Worm (Caenorhabditis elegans): ENCODE measurements around the gene C38D4.7.

The C38D4.7 gene

DNA sequence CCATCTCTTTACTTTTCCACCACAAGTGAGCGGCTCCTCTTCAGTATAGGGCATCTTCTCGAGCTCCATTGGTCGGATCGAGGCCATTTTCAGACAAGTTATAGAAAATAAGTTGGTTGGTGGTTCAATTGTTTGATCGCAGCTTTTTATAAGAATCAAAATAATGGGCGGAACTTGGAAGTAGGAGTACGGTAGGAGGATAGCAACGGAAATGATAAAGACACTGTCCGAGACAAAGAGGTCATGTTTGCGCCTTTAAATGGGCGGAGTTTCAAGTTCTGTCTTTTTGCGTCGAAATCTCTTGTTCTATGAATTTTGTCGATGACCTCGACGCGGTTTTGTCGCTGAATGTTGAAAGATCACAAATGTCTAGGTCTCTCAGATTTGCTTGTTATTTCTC lies 11.0 kb upstream of the C38D4.7 start, which contains the start of gene F26A1.8:
F26A1.8 (minus strand) TSS at position 101 of the 400 bp plus-strand sequence.
- no peak for TF ChIP-seq T26A5.8 (tag; optimal IDR thresholded peaks at IDR 0.05)
- no peak for TF ChIP-seq snpc-3.4 (tag; optimal IDR thresholded peaks at IDR 0.05)
- TF ChIP-seq Y67H2A.10 (GFP tag; conservative IDR thresholded peaks at IDR 0.05), result no peak
- no peak for TF ChIP-seq F39B2.1 (GFP tag; IDR thresholded peaks at IDR 0.05)
- TF ChIP-seq akir-1 (GFP tag; optimal IDR thresholded peaks at IDR 0.05), result no peak
- no peak for TF ChIP-seq mel-28 (tag; optimal IDR thresholded peaks at IDR 0.05; ENCODE audit: borderline replicate concordance)
- no peak for TF ChIP-seq lin-26 (GFP tag; IDR thresholded peaks at IDR 0.05)
- no peak for TF ChIP-seq Y95B8A.8 (GFP tag; IDR thresholded peaks at IDR 0.05)
- TF ChIP-seq atf-7 (tag; optimal IDR thresholded peaks at IDR 0.05), result no peak
- no peak for TF ChIP-seq T07F8.4 (tag; optimal IDR thresholded peaks at IDR 0.05)
- no peak for TF ChIP-seq hlh-26 (GFP tag; conservative IDR thresholded peaks at IDR 0.05)
- TF ChIP-seq xnd-1 (tag; optimal IDR thresholded peaks at IDR 0.05), result no peak
- TF ChIP-seq ztf-18 (tag; optimal IDR thresholded peaks at IDR 0.05), result no peak
- no peak for TF ChIP-seq ztf-22 (GFP tag; optimal IDR thresholded peaks at IDR 0.05)
- TF ChIP-seq ceh-40 (GFP tag; IDR thresholded peaks at IDR 0.05), result no peak
- TF ChIP-seq ceh-91 (GFP tag; IDR thresholded peaks at IDR 0.05), result no peak

DNA sequence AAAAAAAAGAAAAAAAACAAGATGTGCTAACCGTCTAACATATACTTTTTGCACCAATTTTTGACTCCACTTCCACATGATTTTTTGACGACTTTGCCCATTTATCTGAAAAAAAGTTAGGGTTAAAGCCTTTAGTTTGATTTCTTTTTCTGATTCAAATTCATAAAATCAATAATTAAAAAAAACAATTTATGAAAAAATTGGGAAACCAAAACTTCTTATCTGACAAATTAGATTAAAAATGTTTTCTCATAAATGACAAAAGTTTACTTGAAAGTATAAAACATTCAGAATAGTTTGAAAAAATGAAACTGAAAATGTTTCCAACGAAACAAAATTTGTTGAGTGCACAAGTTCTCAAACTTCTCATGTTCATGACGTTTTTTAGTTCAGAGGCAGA lies 8.7 kb upstream of the C38D4.7 start, which contains the start of gene F26A1.7:
F26A1.7 (minus strand) TSS at position 101 of the 400 bp plus-strand sequence.
- no peak for TF ChIP-seq T07F8.4 (tag; optimal IDR thresholded peaks at IDR 0.05)
- TF ChIP-seq nhr-120 (GFP tag; IDR thresholded peaks at IDR 0.05), result no peak
- no peak for TF ChIP-seq nfya-1 (tag; optimal IDR thresholded peaks at IDR 0.05; ENCODE audit: borderline replicate concordance, insufficient read depth)
- no peak for TF ChIP-seq cebp-1 (GFP tag; IDR thresholded peaks at IDR 0.05)
- TF ChIP-seq cebp-1 (tag; optimal IDR thresholded peaks at IDR 0.05), result no peak
- no peak for TF ChIP-seq egl-18 (GFP tag; IDR thresholded peaks at IDR 0.05)
- no peak for TF ChIP-seq Y53G8AR.9 (GFP tag; conservative IDR thresholded peaks at IDR 0.05)
- TF ChIP-seq ets-4 (GFP tag; optimal IDR thresholded peaks at IDR 0.05), result no peak
- no peak for TF ChIP-seq madf-10 (tag; optimal IDR thresholded peaks at IDR 0.05)

DNA sequence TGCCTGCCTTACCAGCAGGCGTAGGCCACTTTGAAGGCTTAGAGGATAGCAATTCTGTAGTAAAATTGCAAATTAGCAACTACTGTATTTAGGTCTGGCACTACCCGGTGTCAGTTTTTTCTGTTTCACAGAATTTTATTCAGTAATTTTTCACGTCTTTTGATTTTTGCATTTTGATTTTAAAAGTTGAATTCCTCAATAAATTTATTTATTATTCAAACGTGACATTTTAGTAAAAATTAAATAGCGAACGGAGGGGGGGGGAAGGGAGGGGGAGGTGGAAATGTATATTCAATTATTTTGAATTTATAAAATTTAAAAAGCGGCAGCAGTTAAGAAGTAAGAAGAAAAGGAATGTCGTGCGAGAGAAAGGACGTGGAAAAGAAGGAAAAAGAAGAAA lies 6.1 kb upstream of the C38D4.7 start, which contains the start of gene F26A1.4:
F26A1.4 (plus strand) TSS at position 301 of the 400 bp plus-strand sequence.
- TF ChIP-seq hmg-20 (GFP tag; IDR thresholded peaks at IDR 0.05), result no peak
- no peak for TF ChIP-seq ceh-100 (GFP tag; IDR thresholded peaks at IDR 0.05)
- no peak for TF ChIP-seq sea-2 (GFP tag; IDR thresholded peaks at IDR 0.05)
- TF ChIP-seq lin-40 (tag; optimal IDR thresholded peaks at IDR 0.05), result no peak
- no peak for TF ChIP-seq egl-18 (GFP tag; IDR thresholded peaks at IDR 0.05)
- TF ChIP-seq somi-1 (GFP tag; optimal IDR thresholded peaks at IDR 0.05), result no peak
- no peak for TF ChIP-seq T26A5.8 (tag; optimal IDR thresholded peaks at IDR 0.05)

DNA sequence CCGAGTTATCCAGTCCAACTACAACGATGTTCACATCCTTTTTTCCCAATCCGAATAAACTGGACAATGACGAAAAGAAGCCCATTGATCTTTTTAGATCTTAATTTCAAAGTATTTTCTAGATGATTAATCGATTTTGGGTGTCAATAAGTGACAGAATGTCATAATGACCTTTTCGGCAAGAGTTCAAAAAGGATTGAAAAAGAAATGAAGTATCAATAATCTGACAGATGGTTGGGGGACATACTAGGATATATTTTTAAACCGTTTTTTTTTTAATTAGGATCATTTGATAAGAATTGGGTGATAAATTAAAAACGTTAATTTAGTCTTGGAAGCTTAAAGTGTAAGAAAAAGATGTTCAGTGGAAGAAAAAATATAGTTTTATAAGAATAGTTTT lies 3.6 kb upstream of the C38D4.7 start, which contains the start of gene arl-6:
arl-6 (minus strand) TSS at position 101 of the 400 bp plus-strand sequence.
- TF ChIP-seq dpl-1 (GFP tag; optimal IDR thresholded peaks at IDR 0.05) (no peak), somi-1 (GFP tag; optimal IDR thresholded peaks at IDR 0.05) (no peak), efl-1 (GFP tag; optimal IDR thresholded peaks at IDR 0.05) (no peak), ztf-26 (tag; optimal IDR thresholded peaks at IDR 0.05) (no peak), hrde-1 (tag; optimal IDR thresholded peaks at IDR 0.05; ENCODE audit: borderline replicate concordance) (no peak), madf-3 (GFP tag; IDR thresholded peaks at IDR 0.05) (no peak)
